Fruit fly (Drosophila melanogaster) whole organism, embryonic: ENCODE data around the gene eIF1.

Source experiments
- ATbp ChIP-seq: fragments of 200-800 bp; sonication (Bioruptor generic); optimal IDR thresholded peaks from 2 replicates; lab custom pipeline; 2017; ENCODE audit warnings: missing biosample characterization, mild to moderate bottlenecking, missing genetic modification characterization, missing genetic modification reagents
- Ada2b ChIP-seq: fragments of 200-800 bp; sonication (Bioruptor generic); IDR thresholded peaks from 2 replicates; pipeline ENCODE4 v1.3.6; 2022; ENCODE audit warnings: missing biosample characterization, missing genetic modification characterization
- Awh ChIP-seq: fragments of 200-800 bp; sonication (Bioruptor generic); IDR thresholded peaks from 2 replicates; pipeline ENCODE4, ENCODE4 v1.3.6; 2022; ENCODE audit warnings: missing biosample characterization, missing genetic modification characterization
- CG10979 ChIP-seq: fragments of 200-800 bp; sonication (Bioruptor generic); optimal IDR thresholded peaks from 2 replicates; lab custom pipeline; 2018; ENCODE audit warnings: missing biosample characterization, mild to moderate bottlenecking, missing genetic modification characterization, moderate library complexity
- CG15601 ChIP-seq: fragments of 200-800 bp; sonication (Bioruptor generic); optimal IDR thresholded peaks from 3 replicates; lab custom pipeline; 2019; ENCODE audit warnings: missing biosample characterization, mild to moderate bottlenecking, missing genetic modification characterization, moderate library complexity
- CG16863 ChIP-seq: fragments of 200-800 bp; sonication (Bioruptor generic); optimal IDR thresholded peaks from 3 replicates; lab custom pipeline; 2016; ENCODE audit warnings: missing biosample characterization, missing genetic modification characterization
- CG17359 ChIP-seq: fragments of 200-800 bp; sonication (Bioruptor generic); optimal IDR thresholded peaks from 3 replicates; lab custom pipeline; 2018; ENCODE audit warnings: missing biosample characterization, mild to moderate bottlenecking, missing genetic modification characterization, moderate library complexity
- CG17361 ChIP-seq: fragments of 200-800 bp; sonication (Bioruptor generic); IDR thresholded peaks from 3 replicates; pipeline ENCODE4 v1.3.6; 2022; ENCODE audit warnings: missing biosample characterization, missing genetic modification characterization
- CG17385 ChIP-seq: fragments of 200-800 bp; sonication (Bioruptor generic); optimal IDR thresholded peaks from 3 replicates; lab custom pipeline; 2018; ENCODE audit warnings: missing biosample characterization, mild to moderate bottlenecking, missing genetic modification characterization
- CG7928 ChIP-seq: fragments of 200-800 bp; sonication (Bioruptor generic); optimal IDR thresholded peaks from 2 replicates; lab custom pipeline; 2017; ENCODE audit warnings: missing biosample characterization, mild to moderate bottlenecking, missing genetic modification characterization
- CG7963 ChIP-seq: fragments of 200-800 bp; sonication (Bioruptor generic); IDR thresholded peaks from 3 replicates; pipeline ENCODE4 v1.3.6; 2022; ENCODE audit warnings: missing biosample characterization, missing genetic modification characterization; ENCODE audit not compliant: partially characterized antibody
- CG8290 ChIP-seq, 3 experiments: fragments of 200-800 bp; sonication (Bioruptor generic); optimal IDR thresholded peaks; 2 replicates each; lab custom pipeline; 2016 to 2019; ENCODE audit warnings: missing biosample characterization in 3 of 3, missing genetic modification characterization in 3 of 3, mild to moderate bottlenecking in 2 of 3, moderate library complexity in 1 of 3
- CG8924 ChIP-seq: fragments of 200-800 bp; optimal IDR thresholded peaks from 3 replicates; lab custom pipeline; 2019; ENCODE audit warnings: missing biosample characterization, mild to moderate bottlenecking, missing genetic modification characterization, moderate library complexity
- CkIIα-i1 ChIP-seq: fragments of 200-800 bp; sonication (Bioruptor generic); IDR thresholded peaks from 2 replicates; pipeline ENCODE4 v1.3.6; 2022; ENCODE audit warnings: missing biosample characterization, missing genetic modification characterization
- CoRest ChIP-seq: fragments of 200-800 bp; sonication (Bioruptor generic); optimal IDR thresholded peaks from 3 replicates; lab custom pipeline; 2018; ENCODE audit warnings: missing biosample characterization, mild to moderate bottlenecking, missing genetic modification characterization, moderate library complexity
- Eip74EF ChIP-seq, 2 experiments: fragments of 200-800 bp in 1 of 2; fragments of >200 bp in 1 of 2; sonication (Bioruptor generic) in 1 of 2; optimal IDR thresholded peaks; 2 replicates each; lab custom pipeline; 2017 to 2019; ENCODE audit warnings: missing biosample characterization in 2 of 2, missing genetic modification characterization in 2 of 2, mild to moderate bottlenecking in 1 of 2, moderate library complexity in 1 of 2
- H2.0 ChIP-seq: fragments of 200-800 bp; sonication (Bioruptor generic); IDR thresholded peaks from 2 replicates; pipeline ENCODE4 v1.3.6; 2022; ENCODE audit warnings: missing biosample characterization, missing genetic modification characterization
- HLH3B ChIP-seq: fragments of 200-800 bp; sonication (Bioruptor generic); IDR thresholded peaks from 2 replicates; pipeline ENCODE4 v1.3.6; 2022; ENCODE audit warnings: missing biosample characterization, missing genetic modification characterization
- HLHmδ ChIP-seq: fragments of 200-800 bp; sonication (Bioruptor generic); optimal IDR thresholded peaks from 2 replicates; lab custom pipeline; 2018; ENCODE audit warnings: missing biosample characterization, mild to moderate bottlenecking, missing genetic modification characterization, moderate library complexity
- Hr3 ChIP-seq: fragments of 200-800 bp; sonication (Bioruptor generic); optimal IDR thresholded peaks from 3 replicates; lab custom pipeline; 2016; ENCODE audit warnings: missing biosample characterization, missing genetic modification characterization
- Oli ChIP-seq: fragments of 200-800 bp; sonication (Bioruptor generic); optimal IDR thresholded peaks from 2 replicates; lab custom pipeline; 2018; ENCODE audit warnings: missing biosample characterization, mild to moderate bottlenecking, missing genetic modification characterization, moderate library complexity
- PHDP ChIP-seq: fragments of 200-800 bp; sonication (Bioruptor generic); optimal IDR thresholded peaks from 3 replicates; lab custom pipeline; 2018; ENCODE audit warnings: missing biosample characterization, mild to moderate bottlenecking, missing genetic modification characterization, moderate library complexity
- Ptx1 ChIP-seq: fragments of 200-800 bp; sonication (Bioruptor generic); IDR thresholded peaks from 2 replicates; pipeline ENCODE4 v1.3.6; 2022; ENCODE audit warnings: missing biosample characterization, missing genetic modification characterization
- Xbp1 ChIP-seq: fragments of 200-800 bp; sonication (Bioruptor generic); optimal IDR thresholded peaks from 3 replicates; lab custom pipeline; 2016; ENCODE audit warnings: missing biosample characterization, mild to moderate bottlenecking, missing genetic modification characterization
- ci ChIP-seq: fragments of 200-800 bp; sonication (Bioruptor generic); IDR thresholded peaks from 3 replicates; pipeline ENCODE4 v1.3.6; 2022; ENCODE audit warnings: missing biosample characterization, missing genetic modification characterization
- crol ChIP-seq: fragments of 200-800 bp; sonication (Bioruptor generic); IDR thresholded peaks from 2 replicates; pipeline ENCODE4 v1.3.6; 2022; ENCODE audit warnings: missing biosample characterization, missing genetic modification characterization
- disco-r ChIP-seq: fragments of 200-800 bp; sonication (Bioruptor generic); optimal IDR thresholded peaks from 2 replicates; lab custom pipeline; 2016; ENCODE audit warnings: missing biosample characterization, missing genetic modification characterization
- dysf ChIP-seq: fragments of 200-800 bp; sonication (Bioruptor generic); IDR thresholded peaks from 3 replicates; pipeline ENCODE4 v1.3.6; 2022; ENCODE audit warnings: missing biosample characterization, missing genetic modification characterization
- fd96Cb ChIP-seq: fragments of 200-800 bp; sonication (Bioruptor generic); optimal IDR thresholded peaks from 2 replicates; lab custom pipeline; 2018; ENCODE audit warnings: missing biosample characterization, mild to moderate bottlenecking, missing genetic modification characterization, moderate library complexity
- kay ChIP-seq: fragments of 200-800 bp; sonication (Bioruptor generic); optimal IDR thresholded peaks from 2 replicates; lab custom pipeline; 2016; ENCODE audit warnings: missing biosample characterization, missing genetic modification characterization
- lilli ChIP-seq: fragments of 200-800 bp; sonication (Bioruptor generic); optimal IDR thresholded peaks from 3 replicates; lab custom pipeline; 2016; ENCODE audit warnings: missing biosample characterization, missing genetic modification characterization
- lola ChIP-seq, 3 experiments: fragments of >200 bp in 2 of 3; fragments of 200-800 bp in 1 of 3; sonication (Bioruptor generic) in 1 of 3; optimal IDR thresholded peaks; 2 replicates each; lab custom pipeline; 2017 to 2019; ENCODE audit warnings: missing biosample characterization in 3 of 3, missing genetic modification characterization in 3 of 3, mild to moderate bottlenecking in 1 of 3, moderate library complexity in 1 of 3
- nom ChIP-seq: fragments of 200-800 bp; sonication (Bioruptor generic); optimal IDR thresholded peaks from 2 replicates; lab custom pipeline; 2017; ENCODE audit warnings: missing biosample characterization, missing genetic modification characterization, mild to moderate bottlenecking, moderate library complexity, missing genetic modification reagents
- pita ChIP-seq: fragments of 200-800 bp; sonication (Bioruptor generic); optimal IDR thresholded peaks from 2 replicates; lab custom pipeline; 2017; ENCODE audit warnings: missing biosample characterization, mild to moderate bottlenecking, missing genetic modification characterization
- twi ChIP-seq: fragments of 200-800 bp; optimal IDR thresholded peaks from 2 replicates; lab custom pipeline; 2019; ENCODE audit warnings: missing biosample characterization, mild to moderate bottlenecking, missing genetic modification characterization, moderate library complexity
- unpg ChIP-seq: fragments of 200-800 bp; sonication (Bioruptor generic); optimal IDR thresholded peaks from 3 replicates; lab custom pipeline; 2018; ENCODE audit warnings: missing biosample characterization, mild to moderate bottlenecking, missing genetic modification characterization, moderate library complexity
- vnd ChIP-seq: fragments of 200-800 bp; sonication (Bioruptor generic); IDR thresholded peaks from 3 replicates; pipeline ENCODE4 v1.3.6; 2022; ENCODE audit warnings: missing biosample characterization, missing genetic modification characterization; ENCODE audit not compliant: partially characterized antibody

eIF1 gene

dm6 chr3L:3240597-3241367 lies 17.6 kb downstream of the eIF1 start (continued):
- TF ChIP-seq unpg (peak; percentile 18), HLHmδ (GFP tag; lab: Kevin White, UChicago) (no peak), Eip74EF (GFP tag; optimal IDR thresholded peaks at IDR 0.05; lab: Kevin White, UChicago) (peak in 1 of 2 experiments; percentile 34), CG16863 (GFP tag; lab: Kevin White, UChicago) (no peak), CG7928 (GFP tag; lab: Kevin White, UChicago) (no peak), Awh (no peak), lola (GFP tag; optimal IDR thresholded peaks at IDR 0.05; lab: Kevin White, UChicago) (peak in 1 of 3 experiments; percentile 37), lilli (no peak), disco-r (no peak), nom (GFP tag; lab: Kevin White, UChicago) (peak; percentile 99), HLH3B (GFP tag; lab: Robert Waterston, UW) (no peak), CG17359 (tag; lab: Kevin White, UChicago) (peak; percentile 53), CG17385 (GFP tag; lab: Kevin White, UChicago) (peak; percentile 49), ATbp (GFP tag; lab: Kevin White, UChicago) (peak; percentile 21), Oli (tag; lab: Kevin White, UChicago) (peak; percentile 51), twi (tag; lab: Kevin White, UChicago) (peak; percentile 8), CkIIα-i1 (no peak), Hr3 (GFP tag; lab: Kevin White, UChicago) (peak; percentile 25), kay (GFP tag; lab: Kevin White, UChicago) (no peak), CG17361 (GFP tag; lab: Robert Waterston, UW) (0 out of 3 replicates have a peak, but pooled peaks have one; percentile 32), pita (GFP tag; lab: Kevin White, UChicago) (no peak), fd96Cb (tag; lab: Kevin White, UChicago) (peak; percentile 38), H2.0 (GFP tag; lab: Robert Waterston, UW) (no peak), ci (0 out of 3 replicates have a peak, but pooled peaks have one; percentile 43), CG8924 (tag; lab: Kevin White, UChicago) (peak; percentile 25), CG15601 (tag; lab: Kevin White, UChicago) (peak; percentile 36), Xbp1 (GFP tag; lab: Kevin White, UChicago) (peak; percentile 12), Ptx1 (GFP tag; lab: Robert Waterston, UW) (0 out of 2 replicates have a peak, but pooled peaks have one; percentile 11), CG10979 (tag; lab: Kevin White, UChicago) (peak; percentile 34), Ada2b (GFP tag; lab: Robert Waterston, UW) (no peak), PHDP (peak; percentile 27), CoRest (peak; percentile 50), CG8290 (GFP tag; optimal IDR thresholded peaks at IDR 0.05; lab: Kevin White, UChicago) (no peak), CG8290 (tag; optimal IDR thresholded peaks at IDR 0.05; lab: Kevin White, UChicago) (no peak)
- TF ChIP-seq, all 482 proteins: peak for 68

dm6 chr3L:3241368-3241640 lies 18.2 kb downstream of the eIF1 start:
- 0 out of 3 replicates have a peak, but pooled peaks have one; percentile 16 for TF ChIP-seq vnd
- 0 out of 3 replicates have a peak, but pooled peaks have one; percentile 18 for TF ChIP-seq CG7963
- no peak for TF ChIP-seq dysf
- TF ChIP-seq crol (GFP tag; lab: Robert Waterston, UW) = peak; percentile 66; the same call in 1 of the 2 replicates
